Fruit fly (Drosophila melanogaster) whole organism, embryonic: ENCODE results near the gene Prp18.

ENCODE experiments used
- BEAF-32 ChIP-seq: fragments of 200-800 bp; sonication (Bioruptor generic); optimal IDR thresholded peaks from 3 replicates; lab custom pipeline; 2017; ENCODE audit warnings: missing biosample characterization, missing genetic modification characterization, mild to moderate bottlenecking, moderate library complexity, missing genetic modification reagents
- CG12104 ChIP-seq: fragments of 200-800 bp; sonication (Bioruptor generic); optimal IDR thresholded peaks from 3 replicates; lab custom pipeline; 2016; ENCODE audit warnings: missing biosample characterization, missing genetic modification characterization
- CG13287 ChIP-seq: fragments of 200-800 bp; sonication (Bioruptor generic); IDR thresholded peaks from 2 replicates; pipeline ENCODE4 v1.3.6; 2022; ENCODE audit warnings: missing biosample characterization, missing genetic modification characterization; ENCODE audit not compliant: partially characterized antibody
- CG13894 ChIP-seq: fragments of 200-800 bp; sonication (Bioruptor generic); optimal IDR thresholded peaks from 3 replicates; lab custom pipeline; 2018; ENCODE audit warnings: missing biosample characterization, mild to moderate bottlenecking, missing genetic modification characterization, moderate library complexity
- CG14710 ChIP-seq: fragments of 200-800 bp; sonication (Bioruptor generic); optimal IDR thresholded peaks from 3 replicates; lab custom pipeline; 2019; ENCODE audit warnings: missing biosample characterization, mild to moderate bottlenecking, missing genetic modification characterization, moderate library complexity
- CG15514 ChIP-seq: fragments of 200-800 bp; sonication (Bioruptor generic); optimal IDR thresholded peaks from 3 replicates; lab custom pipeline; 2017; ENCODE audit warnings: missing biosample characterization, missing genetic modification characterization, mild to moderate bottlenecking, moderate library complexity, missing genetic modification reagents
- CG18619 ChIP-seq: fragments of 200-800 bp; sonication (Bioruptor generic); optimal IDR thresholded peaks from 3 replicates; lab custom pipeline; 2017; ENCODE audit warnings: missing biosample characterization, mild to moderate bottlenecking, missing genetic modification characterization
- CG2712 ChIP-seq: fragments of 200-800 bp; optimal IDR thresholded peaks from 3 replicates; lab custom pipeline; 2019; ENCODE audit warnings: missing biosample characterization, mild to moderate bottlenecking, missing genetic modification characterization, moderate library complexity
- CG30403 ChIP-seq: fragments of 200-800 bp; sonication (Bioruptor generic); optimal IDR thresholded peaks from 3 replicates; lab custom pipeline; 2016; ENCODE audit warnings: missing biosample characterization, missing genetic modification characterization
- CG33557 ChIP-seq: fragments of 200-800 bp; sonication (Bioruptor generic); optimal IDR thresholded peaks from 2 replicates; lab custom pipeline; 2019; ENCODE audit warnings: missing biosample characterization, mild to moderate bottlenecking, missing genetic modification characterization, moderate library complexity
- CG3847 ChIP-seq: fragments of 200-800 bp; sonication (Bioruptor generic); IDR thresholded peaks from 2 replicates; pipeline ENCODE4 v1.3.6; 2022; ENCODE audit warnings: missing biosample characterization, missing genetic modification characterization
- CG4617 ChIP-seq: fragments of 200-800 bp; sonication (Bioruptor generic); optimal IDR thresholded peaks from 3 replicates; lab custom pipeline; 2016; ENCODE audit warnings: missing biosample characterization, missing genetic modification characterization, borderline replicate concordance
- CG7928 ChIP-seq: fragments of 200-800 bp; sonication (Bioruptor generic); optimal IDR thresholded peaks from 2 replicates; lab custom pipeline; 2017; ENCODE audit warnings: missing biosample characterization, mild to moderate bottlenecking, missing genetic modification characterization
- CG9215 ChIP-seq: fragments of 200-800 bp; sonication (Bioruptor generic); IDR thresholded peaks from 2 replicates; pipeline ENCODE4 v1.3.6; 2022; ENCODE audit warnings: missing biosample characterization, missing genetic modification characterization
- CG9797 ChIP-seq: fragments of 200-800 bp; sonication (Bioruptor generic); optimal IDR thresholded peaks from 3 replicates; lab custom pipeline; 2018; ENCODE audit warnings: missing biosample characterization, mild to moderate bottlenecking, missing genetic modification characterization
- Dll ChIP-seq: fragments of 200-800 bp; sonication (Bioruptor generic); IDR thresholded peaks from 4 replicates; pipeline ENCODE4 v1.3.6; 2022; ENCODE audit warnings: missing biosample characterization, missing genetic modification characterization; ENCODE audit not compliant: partially characterized antibody
- Doc3 ChIP-seq: fragments of 200-800 bp; sonication (Bioruptor generic); IDR thresholded peaks from 3 replicates; pipeline ENCODE4 v1.3.6; 2022; ENCODE audit warnings: missing biosample characterization, missing genetic modification characterization; ENCODE audit not compliant: partially characterized antibody
- Dp ChIP-seq: fragments of 200-800 bp; sonication (Bioruptor generic); optimal IDR thresholded peaks from 2 replicates; lab custom pipeline; 2018; ENCODE audit warnings: missing biosample characterization, mild to moderate bottlenecking, missing genetic modification characterization, moderate library complexity
- E2f2 ChIP-seq: fragments of 200-800 bp; sonication (Bioruptor generic); IDR thresholded peaks from 2 replicates; pipeline ENCODE4 v1.3.6; 2022; ENCODE audit warnings: missing biosample characterization, missing genetic modification characterization
- Fer1 ChIP-seq: fragments of 200-800 bp; sonication (Bioruptor generic); optimal IDR thresholded peaks from 2 replicates; lab custom pipeline; 2017; ENCODE audit warnings: missing biosample characterization, mild to moderate bottlenecking, missing genetic modification characterization
- GATAe ChIP-seq: fragments of 200-800 bp; sonication (Bioruptor generic); conservative IDR thresholded peaks from 2 replicates; pipeline ENCODE4 v1.3.6; 2022; ENCODE audit warnings: missing biosample characterization, missing genetic modification characterization
- HmgD ChIP-seq: fragments of 200-800 bp; sonication (Bioruptor generic); optimal IDR thresholded peaks from 3 replicates; lab custom pipeline; 2016; ENCODE audit warnings: missing biosample characterization, missing genetic modification characterization
- MBD-R2 ChIP-seq: fragments of 200-800 bp; sonication (Bioruptor generic); IDR thresholded peaks from 2 replicates; pipeline ENCODE4 v1.3.6; 2022; ENCODE audit warnings: missing biosample characterization, missing genetic modification characterization
- MESR4 ChIP-seq: fragments of 200-800 bp; sonication (Bioruptor generic); optimal IDR thresholded peaks from 2 replicates; lab custom pipeline; 2018; ENCODE audit warnings: missing biosample characterization, mild to moderate bottlenecking, missing genetic modification characterization, moderate library complexity
- Myb ChIP-seq: fragments of 200-800 bp; sonication (Bioruptor generic); optimal IDR thresholded peaks from 2 replicates; lab custom pipeline; 2016; ENCODE audit warnings: missing biosample characterization, missing genetic modification characterization
- NC2α ChIP-seq: fragments of 200-800 bp; sonication (Bioruptor generic); optimal IDR thresholded peaks from 2 replicates; lab custom pipeline; 2016; ENCODE audit warnings: missing biosample characterization, missing genetic modification characterization
- Sin3A ChIP-seq: fragments of >200 bp; optimal IDR thresholded peaks from 2 replicates; lab custom pipeline; 2018
- Sry-β ChIP-seq: fragments of 200-800 bp; sonication (Bioruptor generic); optimal IDR thresholded peaks from 2 replicates; lab custom pipeline; 2018; ENCODE audit warnings: missing biosample characterization, mild to moderate bottlenecking, missing genetic modification characterization, moderate library complexity
- TFAM ChIP-seq: fragments of 200-800 bp; sonication (Bioruptor generic); optimal IDR thresholded peaks from 2 replicates; lab custom pipeline; 2017; ENCODE audit warnings: missing biosample characterization, missing genetic modification characterization, inconsistent platforms
- YL-1 ChIP-seq: fragments of 200-800 bp; sonication (Bioruptor generic); optimal IDR thresholded peaks from 3 replicates; lab custom pipeline; 2017; ENCODE audit warnings: missing biosample characterization, mild to moderate bottlenecking, missing genetic modification characterization
- ac ChIP-seq: fragments of 200-800 bp; sonication (Bioruptor generic); optimal IDR thresholded peaks from 3 replicates; lab custom pipeline; 2017; ENCODE audit warnings: missing biosample characterization, mild to moderate bottlenecking, missing genetic modification characterization
- br ChIP-seq: fragments of >200 bp; optimal IDR thresholded peaks from 2 replicates; lab custom pipeline; 2017
- crol ChIP-seq: fragments of 200-800 bp; sonication (Bioruptor generic); IDR thresholded peaks from 2 replicates; pipeline ENCODE4 v1.3.6; 2022; ENCODE audit warnings: missing biosample characterization, missing genetic modification characterization
- crp ChIP-seq, 2 experiments: fragments of 200-800 bp; sonication (Bioruptor generic); optimal IDR thresholded peaks; 2 replicates in 1 of 2; 3 replicates in 1 of 2; lab custom pipeline; 2017; ENCODE audit warnings: missing biosample characterization in 2 of 2, missing genetic modification characterization in 2 of 2, mild to moderate bottlenecking in 1 of 2, moderate library complexity in 1 of 2
- ems ChIP-seq: fragments of 200-800 bp; sonication (Bioruptor generic); optimal IDR thresholded peaks from 3 replicates; lab custom pipeline; 2016; ENCODE audit warnings: missing biosample characterization, missing genetic modification characterization
- eve ChIP-seq, 2 experiments: fragments of >200 bp; optimal IDR thresholded peaks; 2 replicates each; lab custom pipeline; 2017; ENCODE audit warnings: missing biosample characterization in 2 of 2, missing genetic modification characterization in 2 of 2
- ewg ChIP-seq: fragments of 200-800 bp; sonication (Bioruptor generic); optimal IDR thresholded peaks from 3 replicates; lab custom pipeline; 2017; ENCODE audit warnings: mild to moderate bottlenecking, missing biosample characterization, missing genetic modification reagents, missing genetic modification characterization
- gcm ChIP-seq: fragments of 200-800 bp; sonication (Bioruptor generic); optimal IDR thresholded peaks from 2 replicates; lab custom pipeline; 2019; ENCODE audit warnings: missing biosample characterization, mild to moderate bottlenecking, missing genetic modification characterization, moderate library complexity
- gfzf ChIP-seq: fragments of 200-800 bp; sonication (Bioruptor generic); optimal IDR thresholded peaks from 2 replicates; lab custom pipeline; 2016; ENCODE audit warnings: missing biosample characterization, mild to moderate bottlenecking, missing genetic modification characterization, moderate library complexity
- hbn ChIP-seq: fragments of 200-800 bp; sonication (Bioruptor generic); IDR thresholded peaks from 2 replicates; pipeline ENCODE4 v1.3.6; 2022; ENCODE audit warnings: missing biosample characterization, missing genetic modification characterization; ENCODE audit not compliant: partially characterized antibody
- klu ChIP-seq: fragments of 200-800 bp; sonication (Bioruptor generic); IDR thresholded peaks from 2 replicates; pipeline ENCODE4 v1.3.6; 2022; ENCODE audit warnings: missing biosample characterization, missing genetic modification characterization
- mam ChIP-seq: fragments of 200-800 bp; sonication (Bioruptor generic); optimal IDR thresholded peaks from 3 replicates; lab custom pipeline; 2016; ENCODE audit warnings: missing biosample characterization, missing genetic modification characterization
- pzg ChIP-seq: fragments of 200-800 bp; sonication (Bioruptor generic); optimal IDR thresholded peaks from 3 replicates; lab custom pipeline; 2018; ENCODE audit warnings: missing biosample characterization, mild to moderate bottlenecking, missing genetic modification characterization, moderate library complexity
- run ChIP-seq: fragments of 200-800 bp; sonication (Bioruptor generic); optimal IDR thresholded peaks from 3 replicates; lab custom pipeline; 2018; ENCODE audit warnings: missing biosample characterization, mild to moderate bottlenecking, missing genetic modification characterization
- stwl ChIP-seq: fragments of 200-800 bp; sonication (Bioruptor generic); optimal IDR thresholded peaks from 3 replicates; lab custom pipeline; 2018; ENCODE audit warnings: missing biosample characterization, mild to moderate bottlenecking, missing genetic modification characterization, moderate library complexity
- tgo ChIP-seq: fragments of 200-800 bp; sonication (Bioruptor generic); IDR thresholded peaks from 3 replicates; pipeline ENCODE4 v1.3.6; 2022; ENCODE audit warnings: missing biosample characterization, missing genetic modification characterization
- trem ChIP-seq: fragments of 200-800 bp; optimal IDR thresholded peaks from 3 replicates; lab custom pipeline; 2019; ENCODE audit warnings: missing biosample characterization, mild to moderate bottlenecking, missing genetic modification characterization, moderate library complexity

The Prp18 gene

DNA sequence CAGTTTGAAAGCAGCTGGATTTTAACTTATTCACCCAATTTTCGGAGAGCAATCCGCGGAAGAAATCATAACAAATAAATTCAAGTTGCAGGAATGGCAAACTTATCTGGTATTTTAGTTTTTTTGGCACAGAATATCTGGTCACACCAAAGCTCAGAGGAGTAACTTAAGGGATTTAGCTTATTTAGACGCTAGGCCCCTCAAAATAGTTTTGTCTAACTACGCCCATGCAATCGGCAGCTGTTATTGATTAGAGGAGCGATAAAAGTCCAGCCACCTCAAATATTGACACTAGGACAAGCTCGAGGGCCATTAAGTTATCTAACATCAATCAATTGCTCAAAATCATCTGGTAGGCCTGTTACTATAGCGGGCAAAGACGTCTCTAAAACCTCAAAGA, 2.3 kb downstream of the Prp18 start, which contains the start of the genes GatA and P5cr (continued):
- TF ChIP-seq CG18619 (GFP tag; lab: Kevin White, UChicago) (peak; percentile 69), CG9215 (GFP tag; lab: Robert Waterston, UW) (peak; percentile 73), mam (GFP tag; lab: Kevin White, UChicago) (peak; percentile 94), eve (GFP tag; optimal IDR thresholded peaks at IDR 0.05; lab: Kevin White, UChicago) (no peak), Doc3 (GFP tag; lab: Robert Waterston, UW) (no peak), GATAe (GFP tag; lab: Robert Waterston, UW) (no peak; the same call in 1 of the 2 replicates), klu (GFP tag; lab: Robert Waterston, UW) (peak; percentile 58), TFAM (GFP tag; lab: Kevin White, UChicago) (no peak), CG30403 (GFP tag; lab: Kevin White, UChicago) (peak; percentile 88), run (tag; lab: Kevin White, UChicago) (no peak), HmgD (GFP tag; lab: Kevin White, UChicago) (peak; percentile 48), Sry-β (no peak), gcm (GFP tag; lab: Kevin White, UChicago) (peak; percentile 5), ac (GFP tag; lab: Kevin White, UChicago) (no peak)

- TF ChIP-seq pzg (GFP tag; lab: Kevin White, UChicago) (peak; percentile 61), br (no peak), trem (tag; lab: Kevin White, UChicago) (peak; percentile 39), gfzf (peak; percentile 64), CG4617 (GFP tag; lab: Kevin White, UChicago) (peak; percentile 46), CG33557 (no peak), CG3847 (GFP tag; lab: Robert Waterston, UW) (0 out of 2 replicates have a peak, but pooled peaks have one; percentile 7), tgo (GFP tag; lab: Robert Waterston, UW) (no peak), YL-1 (GFP tag; lab: Kevin White, UChicago) (peak; percentile 41), E2f2 (peak; percentile 56), CG13287 (GFP tag; lab: Robert Waterston, UW) (peak; percentile 23; the same call in 1 of the 2 replicates), Fer1 (peak; percentile 2), Myb (peak; percentile 92), CG14710 (tag; lab: Kevin White, UChicago) (peak; percentile 26), CG7928 (GFP tag; lab: Kevin White, UChicago) (no peak), crol (no peak), CG15514 (GFP tag; lab: Kevin White, UChicago) (peak; percentile 27), NC2α (GFP tag; lab: Kevin White, UChicago) (no peak), MBD-R2 (peak; percentile 85), CG9797 (peak; percentile 86), crp (GFP tag; optimal IDR thresholded peaks at IDR 0.05; lab: Kevin White, UChicago) (peak; percentile 56 to 92), BEAF-32 (peak; percentile 35), stwl (tag; lab: Kevin White, UChicago) (peak; percentile 31), CG12104 (no peak), CG13894 (no peak), Dll (GFP tag; lab: Robert Waterston, UW) (0 out of 4 replicates have a peak, but pooled peaks have one; percentile 16), CG2712 (tag; lab: Kevin White, UChicago) (peak; percentile 4), Sin3A (peak; percentile 3), ewg (GFP tag; lab: Kevin White, UChicago) (peak; percentile 61), Dp (GFP tag; lab: Kevin White, UChicago) (peak; percentile 49), MESR4 (GFP tag; lab: Kevin White, UChicago) (peak; percentile 63), hbn (no peak), ems (GFP tag; lab: Kevin White, UChicago) (peak; percentile 4)
Observed at dm6 chr3R:19027165-19027564, 3.9 kb downstream of the Prp18 start, which contains the start of gene NP15.6. NP15.6 (plus strand) TSS chr3R:19027368.
